Fruit fly (Drosophila melanogaster) whole organism, embryonic: ENCODE measurements around the gene CG13917.

Experiments
- Abd-B ChIP-seq: fragments of 200-800 bp; sonication (Bioruptor generic); optimal IDR thresholded peaks from 2 replicates; lab custom pipeline; 2018; ENCODE audit warnings: missing biosample characterization, mild to moderate bottlenecking, missing genetic modification characterization, moderate library complexity
- CG10321 ChIP-seq: fragments of 200-800 bp; sonication (Bioruptor generic); IDR thresholded peaks from 2 replicates; pipeline ENCODE4 v1.3.6; 2022; ENCODE audit warnings: missing biosample characterization, missing genetic modification characterization
- CG12391 ChIP-seq: fragments of 200-800 bp; sonication (Bioruptor generic); optimal IDR thresholded peaks from 3 replicates; lab custom pipeline; 2018; ENCODE audit warnings: missing biosample characterization, mild to moderate bottlenecking, missing genetic modification characterization, moderate library complexity
- CG12659 ChIP-seq: fragments of 200-800 bp; sonication (Bioruptor generic); optimal IDR thresholded peaks from 3 replicates; lab custom pipeline; 2017; ENCODE audit warnings: mild to moderate bottlenecking, missing biosample characterization, missing genetic modification reagents, missing genetic modification characterization
- CG12744 ChIP-seq: fragments of 200-800 bp; sonication (Bioruptor generic); optimal IDR thresholded peaks from 2 replicates; lab custom pipeline; 2016; ENCODE audit warnings: missing biosample characterization, missing genetic modification characterization
- CG13296 ChIP-seq: fragments of 200-800 bp; sonication (Bioruptor generic); optimal IDR thresholded peaks from 3 replicates; lab custom pipeline; 2018; ENCODE audit warnings: missing biosample characterization, mild to moderate bottlenecking, missing genetic modification characterization
- CG14965 ChIP-seq: fragments of 200-800 bp; sonication (Bioruptor generic); optimal IDR thresholded peaks from 2 replicates; lab custom pipeline; 2016; ENCODE audit warnings: missing biosample characterization, missing genetic modification characterization, borderline replicate concordance
- CG15514 ChIP-seq: fragments of 200-800 bp; sonication (Bioruptor generic); optimal IDR thresholded peaks from 3 replicates; lab custom pipeline; 2017; ENCODE audit warnings: missing biosample characterization, missing genetic modification characterization, mild to moderate bottlenecking, moderate library complexity, missing genetic modification reagents
- CG1603 ChIP-seq: fragments of 200-800 bp; sonication (Bioruptor generic); optimal IDR thresholded peaks from 2 replicates; lab custom pipeline; 2019; ENCODE audit warnings: missing biosample characterization, mild to moderate bottlenecking, missing genetic modification characterization, moderate library complexity
- CG17361 ChIP-seq: fragments of 200-800 bp; sonication (Bioruptor generic); IDR thresholded peaks from 3 replicates; pipeline ENCODE4 v1.3.6; 2022; ENCODE audit warnings: missing biosample characterization, missing genetic modification characterization
- CG17612 ChIP-seq: fragments of 200-800 bp; sonication (Bioruptor generic); IDR thresholded peaks from 2 replicates; pipeline ENCODE4 v1.3.6; 2022; ENCODE audit warnings: missing biosample characterization, missing genetic modification characterization
- CG17802 ChIP-seq: fragments of 200-800 bp; sonication (Bioruptor generic); optimal IDR thresholded peaks from 2 replicates; lab custom pipeline; 2018; ENCODE audit warnings: missing biosample characterization, mild to moderate bottlenecking, missing genetic modification characterization, moderate library complexity
- CG17912 ChIP-seq: fragments of 200-800 bp; sonication (Bioruptor generic); optimal IDR thresholded peaks from 2 replicates; lab custom pipeline; 2018; ENCODE audit warnings: missing biosample characterization, mild to moderate bottlenecking, missing genetic modification characterization
- CG18262 ChIP-seq: fragments of 200-800 bp; optimal IDR thresholded peaks from 3 replicates; lab custom pipeline; 2019; ENCODE audit warnings: missing biosample characterization, mild to moderate bottlenecking, missing genetic modification characterization, moderate library complexity
- CG2129 ChIP-seq: fragments of 200-800 bp; sonication (Bioruptor generic); IDR thresholded peaks from 2 replicates; pipeline ENCODE4 v1.3.6; 2022; ENCODE audit warnings: missing biosample characterization, missing genetic modification characterization; ENCODE audit not compliant: partially characterized antibody
- CG31441 ChIP-seq: fragments of 200-800 bp; sonication (Bioruptor generic); IDR thresholded peaks from 2 replicates; pipeline ENCODE4 v1.3.6; 2022; ENCODE audit warnings: missing biosample characterization, missing genetic modification characterization
- CG32767 ChIP-seq: fragments of 200-800 bp; sonication (Bioruptor generic); IDR thresholded peaks from 2 replicates; pipeline ENCODE4 v1.3.6; 2022; ENCODE audit warnings: missing biosample characterization, missing genetic modification characterization
- CG34422 ChIP-seq: fragments of 200-800 bp; sonication (Bioruptor generic); IDR thresholded peaks from 3 replicates; pipeline ENCODE4 v1.3.6; 2022; ENCODE audit warnings: missing biosample characterization, missing genetic modification characterization
- CG42726 ChIP-seq: fragments of 200-800 bp; sonication (Bioruptor generic); IDR thresholded peaks from 2 replicates; pipeline ENCODE4 v1.3.6; 2022; ENCODE audit warnings: missing biosample characterization, missing genetic modification characterization; ENCODE audit not compliant: partially characterized antibody
- CG5953 ChIP-seq: fragments of 200-800 bp; sonication (Bioruptor generic); IDR thresholded peaks from 2 replicates; pipeline ENCODE4 v1.3.6; 2022; ENCODE audit warnings: missing biosample characterization, missing genetic modification characterization
- CG6175 ChIP-seq: fragments of 200-800 bp; sonication (Bioruptor generic); IDR thresholded peaks from 3 replicates; pipeline ENCODE4 v1.3.6; 2022; ENCODE audit warnings: missing biosample characterization, missing genetic modification characterization
- CG7745 ChIP-seq: fragments of 200-800 bp; sonication (Bioruptor generic); optimal IDR thresholded peaks from 2 replicates; lab custom pipeline; 2018; ENCODE audit warnings: missing biosample characterization, mild to moderate bottlenecking, missing genetic modification characterization, moderate library complexity
- CG7786 ChIP-seq: fragments of 200-800 bp; sonication (Bioruptor generic); optimal IDR thresholded peaks from 2 replicates; lab custom pipeline; 2016; ENCODE audit warnings: missing biosample characterization, missing genetic modification characterization
- CG9876 ChIP-seq: fragments of 200-800 bp; sonication (Bioruptor generic); optimal IDR thresholded peaks from 2 replicates; lab custom pipeline; 2016; ENCODE audit warnings: missing biosample characterization, missing genetic modification characterization
- CG9932 ChIP-seq: fragments of 200-800 bp; sonication (Bioruptor generic); IDR thresholded peaks from 2 replicates; pipeline ENCODE4 v1.3.6; 2022; ENCODE audit warnings: missing biosample characterization, missing genetic modification characterization
- CHES-1-like ChIP-seq: fragments of 200-800 bp; sonication (Bioruptor generic); optimal IDR thresholded peaks from 2 replicates; lab custom pipeline; 2016; ENCODE audit warnings: missing biosample characterization, missing genetic modification characterization
- Doc3 ChIP-seq: fragments of 200-800 bp; sonication (Bioruptor generic); IDR thresholded peaks from 3 replicates; pipeline ENCODE4 v1.3.6; 2022; ENCODE audit warnings: missing biosample characterization, missing genetic modification characterization; ENCODE audit not compliant: partially characterized antibody
- Ets65A ChIP-seq: fragments of 200-800 bp; sonication (Bioruptor generic); peaks from one replicate; lab custom pipeline; 2016; ENCODE audit warnings: missing biosample characterization, missing genetic modification characterization
- HLH3B ChIP-seq: fragments of 200-800 bp; sonication (Bioruptor generic); IDR thresholded peaks from 2 replicates; pipeline ENCODE4 v1.3.6; 2022; ENCODE audit warnings: missing biosample characterization, missing genetic modification characterization
- HmgD ChIP-seq: fragments of 200-800 bp; sonication (Bioruptor generic); optimal IDR thresholded peaks from 3 replicates; lab custom pipeline; 2016; ENCODE audit warnings: missing biosample characterization, missing genetic modification characterization
- Med ChIP-seq: fragments of 200-800 bp; sonication (Bioruptor generic); peaks from one replicate; lab custom pipeline; 2016; ENCODE audit warnings: missing biosample characterization, missing genetic modification characterization, mild to moderate bottlenecking, inconsistent platforms, moderate library complexity
- NC2β ChIP-seq: fragments of 200-800 bp; sonication (Bioruptor generic); optimal IDR thresholded peaks from 2 replicates; lab custom pipeline; 2016; ENCODE audit warnings: missing biosample characterization, missing genetic modification characterization
- PHDP ChIP-seq: fragments of 200-800 bp; sonication (Bioruptor generic); optimal IDR thresholded peaks from 3 replicates; lab custom pipeline; 2018; ENCODE audit warnings: missing biosample characterization, mild to moderate bottlenecking, missing genetic modification characterization, moderate library complexity
- ase ChIP-seq: fragments of 200-800 bp; sonication (Bioruptor generic); IDR thresholded peaks from 3 replicates; pipeline ENCODE4 v1.3.6; 2022; ENCODE audit warnings: missing biosample characterization, missing genetic modification characterization
- dan ChIP-seq: fragments of 200-800 bp; sonication (Bioruptor generic); IDR thresholded peaks from 2 replicates; pipeline ENCODE4 v1.3.6; 2022; ENCODE audit warnings: missing biosample characterization, missing genetic modification characterization
- dm ChIP-seq: fragments of 200-800 bp; sonication (Bioruptor generic); optimal IDR thresholded peaks from 3 replicates; lab custom pipeline; 2016; ENCODE audit warnings: missing biosample characterization, missing genetic modification characterization
- ems ChIP-seq: fragments of 200-800 bp; sonication (Bioruptor generic); optimal IDR thresholded peaks from 3 replicates; lab custom pipeline; 2016; ENCODE audit warnings: missing biosample characterization, missing genetic modification characterization
- fd102C ChIP-seq: fragments of 200-800 bp; sonication (Bioruptor generic); optimal IDR thresholded peaks from 2 replicates; lab custom pipeline; 2018; ENCODE audit warnings: missing biosample characterization, mild to moderate bottlenecking, missing genetic modification characterization, moderate library complexity
- gem ChIP-seq: fragments of 200-800 bp; sonication (Bioruptor generic); optimal IDR thresholded peaks from 2 replicates; lab custom pipeline; 2019; ENCODE audit warnings: missing biosample characterization, mild to moderate bottlenecking, missing genetic modification characterization, moderate library complexity
- her ChIP-seq: fragments of 200-800 bp; sonication (Bioruptor generic); optimal IDR thresholded peaks from 2 replicates; lab custom pipeline; 2016; ENCODE audit warnings: missing biosample characterization, missing genetic modification characterization
- ind ChIP-seq: fragments of 200-800 bp; sonication (Bioruptor generic); optimal IDR thresholded peaks from 3 replicates; lab custom pipeline; 2016; ENCODE audit warnings: missing biosample characterization, missing genetic modification characterization
- kah ChIP-seq: fragments of 200-800 bp; sonication (Bioruptor generic); optimal IDR thresholded peaks from 2 replicates; lab custom pipeline; 2018; ENCODE audit warnings: missing biosample characterization, mild to moderate bottlenecking, missing genetic modification characterization
- scrt ChIP-seq: fragments of 200-800 bp; sonication (Bioruptor generic); optimal IDR thresholded peaks from 2 replicates; lab custom pipeline; 2018; ENCODE audit warnings: missing biosample characterization, mild to moderate bottlenecking, missing genetic modification characterization, moderate library complexity
- sima ChIP-seq: fragments of 200-800 bp; sonication (Bioruptor generic); optimal IDR thresholded peaks from 2 replicates; lab custom pipeline; 2016; ENCODE audit warnings: missing biosample characterization, missing genetic modification characterization
- slp2 ChIP-seq: fragments of 200-800 bp; sonication (Bioruptor generic); optimal IDR thresholded peaks from 2 replicates; lab custom pipeline; 2016; ENCODE audit warnings: missing biosample characterization, missing genetic modification characterization
- tin ChIP-seq: fragments of 200-800 bp; sonication (Bioruptor generic); optimal IDR thresholded peaks from 3 replicates; lab custom pipeline; 2016; ENCODE audit warnings: missing biosample characterization, missing genetic modification characterization
- trem ChIP-seq: fragments of 200-800 bp; optimal IDR thresholded peaks from 3 replicates; lab custom pipeline; 2019; ENCODE audit warnings: missing biosample characterization, mild to moderate bottlenecking, missing genetic modification characterization, moderate library complexity
- ttk ChIP-seq: fragments of 200-800 bp; sonication (Bioruptor generic); IDR thresholded peaks from 2 replicates; pipeline ENCODE4 v2.1.2; 2022; ENCODE audit warnings: missing biosample characterization, missing genetic modification characterization
- usp ChIP-seq: fragments of >200 bp; optimal IDR thresholded peaks from 2 replicates; lab custom pipeline; 2017; ENCODE audit warnings: missing biosample characterization, missing genetic modification characterization

CG13917 gene

DNA sequence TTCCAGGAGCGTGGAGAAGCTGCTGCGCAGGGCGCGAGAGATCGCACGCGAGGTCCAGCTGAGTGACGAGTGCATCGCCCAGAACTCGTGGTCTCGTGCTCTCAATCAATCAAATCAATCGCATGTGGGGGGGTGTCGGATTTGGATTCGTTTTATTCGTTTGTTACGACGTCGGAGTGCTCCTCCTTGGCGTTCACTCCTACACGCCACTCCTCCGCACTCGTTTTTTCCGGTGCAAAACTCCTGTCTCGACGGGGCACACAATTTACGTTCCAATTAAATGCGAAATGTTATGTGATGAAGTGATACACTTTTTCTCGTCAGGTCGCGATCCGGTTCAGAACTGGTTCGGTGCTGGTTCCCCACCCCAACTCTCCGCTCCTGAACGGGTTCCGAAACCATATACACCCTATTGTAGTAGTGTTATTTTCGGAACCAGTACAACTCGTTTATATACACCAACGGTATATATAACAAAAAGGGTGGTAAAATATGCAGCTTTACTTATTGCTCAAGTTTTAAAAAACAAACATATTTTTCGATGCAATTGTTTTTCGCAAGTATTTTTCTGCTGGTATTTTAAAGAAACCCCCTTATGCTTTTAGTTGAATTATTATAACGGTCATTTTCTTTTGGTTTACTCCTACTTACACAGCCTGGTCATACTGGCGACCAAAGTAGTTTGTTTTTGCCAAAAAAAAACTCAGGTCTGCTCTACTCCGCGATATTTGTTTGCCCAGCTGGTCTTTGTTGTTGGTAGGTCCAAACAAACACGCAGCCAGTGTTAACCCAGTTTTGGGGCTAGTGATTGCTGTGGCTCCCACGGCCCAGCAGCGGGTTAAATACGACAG is 39.8 kb upstream of the CG13917 start, which contains the start of the genes CG12091 and pns (continued):
- TF ChIP-seq PHDP (tag; lab: Kevin White, UChicago) (peak; percentile 70), CG17612 (GFP tag; lab: Robert Waterston, UW) (no peak), Med (GFP tag; lab: Kevin White, UChicago) (peak; percentile 96), CG17802 (tag; lab: Kevin White, UChicago) (no peak), CG13296 (peak; percentile 50), CG42726 (GFP tag; lab: Robert Waterston, UW) (no peak), ind (peak; percentile 72), CG9932 (GFP tag; lab: Robert Waterston, UW) (peak; percentile 77), CG15514 (GFP tag; lab: Kevin White, UChicago) (peak; percentile 100), HmgD (GFP tag; lab: Kevin White, UChicago) (no peak), CG18262 (tag; lab: Kevin White, UChicago) (peak; percentile 68), kah (peak; percentile 4), fd102C (peak; percentile 12), dan (GFP tag; lab: Robert Waterston, UW) (no peak), Abd-B (GFP tag; lab: Kevin White, UChicago) (peak; percentile 55), CG9876 (GFP tag; lab: Kevin White, UChicago) (peak; percentile 64), CG7786 (GFP tag; lab: Kevin White, UChicago) (peak; percentile 57), dm (GFP tag; lab: Kevin White, UChicago) (peak; percentile 61), CHES-1-like (GFP tag; lab: Kevin White, UChicago) (peak; percentile 78), Ets65A (peak; percentile 93), HLH3B (GFP tag; lab: Robert Waterston, UW) (0 out of 2 replicates have a peak, but pooled peaks have one; percentile 15), CG17361 (GFP tag; lab: Robert Waterston, UW) (peak; percentile 74), CG14965 (GFP tag; lab: Kevin White, UChicago) (no peak), CG31441 (GFP tag; lab: Robert Waterston, UW) (peak; percentile 80), sima (peak; percentile 40), CG5953 (peak; percentile 74; the same call in 1 of the 2 replicates), CG12744 (GFP tag; lab: Kevin White, UChicago) (peak; percentile 30), CG12391 (tag; lab: Kevin White, UChicago) (peak; percentile 85), CG12659 (GFP tag; lab: Kevin White, UChicago) (peak; percentile 87), tin (peak; percentile 74), Doc3 (GFP tag; lab: Robert Waterston, UW) (no peak), ttk (GFP tag; lab: Robert Waterston, UW) (0 out of 2 replicates have a peak, but pooled peaks have one; percentile 29), CG6175 (GFP tag; lab: Robert Waterston, UW) (no peak), CG2129 (GFP tag; lab: Robert Waterston, UW) (no peak), CG10321 (GFP tag; lab: Robert Waterston, UW) (peak; percentile 25; the same call in 1 of the 2 replicates), usp (GFP tag; lab: Kevin White, UChicago) (no peak), ems (GFP tag; lab: Kevin White, UChicago) (peak; percentile 71), CG32767 (GFP tag; lab: Robert Waterston, UW) (peak; percentile 47; the same call in 1 of the 2 replicates), slp2 (GFP tag; lab: Kevin White, UChicago) (peak; percentile 37), CG7745 (tag; lab: Kevin White, UChicago) (peak; percentile 3), trem (tag; lab: Kevin White, UChicago) (peak; percentile 87), ase (GFP tag; lab: Robert Waterston, UW) (no peak), CG1603 (tag; lab: Kevin White, UChicago) (no peak), gem (tag; lab: Kevin White, UChicago) (peak; percentile 78), CG34422 (GFP tag; lab: Robert Waterston, UW) (peak; percentile 59; the same call in 1 of the 3 replicates), her (GFP tag; lab: Kevin White, UChicago) (no peak), CG17912 (no peak), scrt (GFP tag; lab: Kevin White, UChicago) (peak; percentile 56), NC2β (peak; percentile 56)
